Fruit fly (Drosophila melanogaster) whole organism: ENCODE results near the gene Nplp4.

Source experiments
- EcR ChIP-seq, 2 experiments: fragments of >200 bp; optimal IDR thresholded peaks; 2 replicates each; lab custom pipeline; 2017; ENCODE audit warnings: missing biosample characterization in 2 of 2, missing genetic modification characterization in 2 of 2, missing genetic modification reagents in 2 of 2
- pan ChIP-seq: fragments of >200 bp; optimal IDR thresholded peaks from 2 replicates; lab custom pipeline; 2017
- psq ChIP-seq: fragments of >200 bp; optimal IDR thresholded peaks from 2 replicates; lab custom pipeline; 2017
- usp ChIP-seq: fragments of >200 bp; optimal IDR thresholded peaks from 2 replicates; lab custom pipeline; 2017; ENCODE audit warnings: missing biosample characterization, missing genetic modification characterization, mixed read lengths

dm6 chr2L:2032076-2032475 is 23.9 kb downstream of the Nplp4 start:
- TF ChIP-seq EcR (GFP tag; optimal IDR thresholded peaks at IDR 0.05; lab: Kevin White, UChicago) (no peak), usp (no peak), psq (no peak), pan (no peak)
